Fruit fly (Drosophila melanogaster) whole organism, wandering third instar larva: Measurements from ENCODE around the gene Dhc16F.

Experiments
- Abd-B ChIP-seq: fragments of >200 bp; optimal IDR thresholded peaks from 2 replicates; lab custom pipeline; 2017; ENCODE audit warnings: missing biosample characterization, missing genetic modification characterization
- CG32264 ChIP-seq: fragments of 200-800 bp; sonication (Bioruptor generic); optimal IDR thresholded peaks from 2 replicates; lab custom pipeline; 2016; ENCODE audit warnings: missing biosample characterization, missing genetic modification characterization
- CG9705 ChIP-seq: fragments of 200-800 bp; sonication (Bioruptor generic); optimal IDR thresholded peaks from 2 replicates; lab custom pipeline; 2018; ENCODE audit warnings: missing biosample characterization, mild to moderate bottlenecking, missing genetic modification characterization
- CrebA ChIP-seq: fragments of 200-800 bp; sonication (Bioruptor generic); optimal IDR thresholded peaks from 2 replicates; lab custom pipeline; 2016; ENCODE audit warnings: missing biosample characterization, mild to moderate bottlenecking, missing genetic modification characterization, borderline replicate concordance
- Dfd ChIP-seq: fragments of >200 bp; optimal IDR thresholded peaks from 2 replicates; lab custom pipeline; 2017; ENCODE audit warnings: missing biosample characterization, missing genetic modification characterization
- Dif ChIP-seq: fragments of 200-275, 200-300 bp; sonication (Bioruptor generic); optimal IDR thresholded peaks from 2 replicates; lab custom pipeline; 2018; ENCODE audit warnings: missing biosample characterization, missing genetic modification characterization; ENCODE audit not compliant: partially characterized antibody
- GATAd ChIP-seq: sonication (Bioruptor generic); optimal IDR thresholded peaks from 2 replicates; lab custom pipeline; 2016; ENCODE audit warnings: missing biosample characterization, missing genetic modification characterization
- HLH106 ChIP-seq: fragments of 200-800 bp; optimal IDR thresholded peaks from 3 replicates; lab custom pipeline; 2019; ENCODE audit warnings: missing biosample characterization, mild to moderate bottlenecking, missing genetic modification characterization, moderate library complexity
- Hnf4 ChIP-seq: fragments of 200-800 bp; sonication (Bioruptor generic); optimal IDR thresholded peaks from 2 replicates; lab custom pipeline; 2016; ENCODE audit warnings: missing biosample characterization, mild to moderate bottlenecking, missing genetic modification characterization
- Hr78 ChIP-seq: fragments of >200 bp; optimal IDR thresholded peaks from 2 replicates; lab custom pipeline; 2017; ENCODE audit warnings: missing biosample characterization, missing genetic modification characterization
- Hr83 ChIP-seq: fragments of 200-300 bp; sonication (Bioruptor generic); optimal IDR thresholded peaks from 2 replicates; lab custom pipeline; 2016; ENCODE audit warnings: missing biosample characterization, mild to moderate bottlenecking, missing genetic modification characterization, moderate library complexity; ENCODE audit not compliant: poor library complexity, severe bottlenecking
- Jra ChIP-seq: sonication (Bioruptor generic); optimal IDR thresholded peaks from 2 replicates; lab custom pipeline; 2016; ENCODE audit warnings: missing biosample characterization, missing genetic modification characterization
- Mio ChIP-seq: sonication (Bioruptor generic); optimal IDR thresholded peaks from 2 replicates; lab custom pipeline; 2016; ENCODE audit warnings: missing biosample characterization, missing genetic modification characterization
- Myc ChIP-seq: fragments of >200 bp; optimal IDR thresholded peaks from 2 replicates; lab custom pipeline; 2017
- N ChIP-seq: fragments of >200 bp; optimal IDR thresholded peaks from 2 replicates; lab custom pipeline; 2018; ENCODE audit warnings: missing biosample characterization, missing external identifiers, missing genetic modification characterization
- OdsH ChIP-seq: fragments of 200-800 bp; sonication (Bioruptor generic); optimal IDR thresholded peaks from 2 replicates; lab custom pipeline; 2016; ENCODE audit warnings: missing biosample characterization, mild to moderate bottlenecking, missing genetic modification characterization
- Sp1 ChIP-seq: fragments of 200-800 bp; sonication (Bioruptor generic); optimal IDR thresholded peaks from 3 replicates; lab custom pipeline; 2019; ENCODE audit warnings: missing biosample characterization, mild to moderate bottlenecking, missing genetic modification characterization, moderate library complexity
- br ChIP-seq: fragments of 200-800 bp; sonication (Bioruptor generic); optimal IDR thresholded peaks from 2 replicates; lab custom pipeline; 2016; ENCODE audit warnings: missing biosample characterization, missing genetic modification characterization
- brk ChIP-seq: fragments of 200-800 bp; sonication (Bioruptor generic); optimal IDR thresholded peaks from 2 replicates; lab custom pipeline; 2016; ENCODE audit warnings: missing biosample characterization, mild to moderate bottlenecking, missing genetic modification characterization
- dl ChIP-seq, 2 experiments: fragments of 175-275, 200-275 bp in 1 of 2; fragments of 200-275 bp in 1 of 2; sonication (Bioruptor generic); optimal IDR thresholded peaks; lab custom pipeline; 2018; ENCODE audit warnings: mild to moderate bottlenecking in 2 of 2, missing biosample characterization in 2 of 2, missing genetic modification characterization in 2 of 2, moderate library complexity in 2 of 2; ENCODE audit not compliant: partially characterized antibody in 2 of 2, insufficient read depth in 1 of 2
- dmrt93B ChIP-seq: fragments of 200-800 bp; sonication (Bioruptor generic); optimal IDR thresholded peaks from 2 replicates; lab custom pipeline; 2018; ENCODE audit warnings: missing biosample characterization, mild to moderate bottlenecking, missing genetic modification characterization
- dsf ChIP-seq: sonication (Bioruptor generic); optimal IDR thresholded peaks from 2 replicates; lab custom pipeline; 2016; ENCODE audit warnings: missing biosample characterization, missing genetic modification characterization, borderline replicate concordance
- ey ChIP-seq: fragments of 200-800 bp; sonication (Bioruptor generic); optimal IDR thresholded peaks from 2 replicates; lab custom pipeline; 2016; ENCODE audit warnings: missing biosample characterization, missing genetic modification characterization
- foxo ChIP-seq, 2 experiments: fragments of 200-800 bp; sonication (Bioruptor generic); optimal IDR thresholded peaks; 2 replicates in 1 of 2; 3 replicates in 1 of 2; lab custom pipeline; 2016 to 2017; ENCODE audit warnings: missing biosample characterization in 2 of 2, missing genetic modification characterization in 2 of 2
- fru ChIP-seq: fragments of 200-800 bp; sonication (Bioruptor generic); optimal IDR thresholded peaks from 3 replicates; lab custom pipeline; 2016; ENCODE audit warnings: missing biosample characterization, mild to moderate bottlenecking, missing genetic modification characterization
- h ChIP-seq: fragments of 200-800 bp; sonication (Bioruptor generic); optimal IDR thresholded peaks from 3 replicates; lab custom pipeline; 2016; ENCODE audit warnings: missing biosample characterization, mild to moderate bottlenecking, missing genetic modification characterization
- jim ChIP-seq: fragments of 175-275, 200-325 bp; sonication (Bioruptor generic); optimal IDR thresholded peaks from 2 replicates; lab custom pipeline; 2016; ENCODE audit warnings: missing biosample characterization, mild to moderate bottlenecking, missing genetic modification characterization
- psq ChIP-seq: fragments of 200-800 bp; sonication (Bioruptor generic); optimal IDR thresholded peaks from 3 replicates; lab custom pipeline; 2017; ENCODE audit warnings: missing biosample characterization, mild to moderate bottlenecking, missing genetic modification characterization, moderate library complexity
- sage ChIP-seq: fragments of 200-800 bp; sonication (Bioruptor generic); optimal IDR thresholded peaks from 2 replicates; lab custom pipeline; 2016; ENCODE audit warnings: missing biosample characterization, mild to moderate bottlenecking, missing genetic modification characterization
- sv ChIP-seq: fragments of 200-800 bp; sonication (Bioruptor generic); optimal IDR thresholded peaks from 3 replicates; lab custom pipeline; 2016; ENCODE audit warnings: missing biosample characterization, missing genetic modification characterization
- tai ChIP-seq: sonication (Bioruptor generic); optimal IDR thresholded peaks from 2 replicates; lab custom pipeline; 2016; ENCODE audit warnings: missing biosample characterization, missing genetic modification characterization
- usp ChIP-seq: fragments of >200 bp; optimal IDR thresholded peaks from 2 replicates; lab custom pipeline; 2017; ENCODE audit warnings: missing biosample characterization, missing genetic modification characterization
- woc ChIP-seq: sonication (Bioruptor generic); optimal IDR thresholded peaks from 2 replicates; lab custom pipeline; 2016; ENCODE audit warnings: missing biosample characterization, mild to moderate bottlenecking, missing genetic modification characterization

Dhc16F gene

dm6 chrX:18114770-18115169 is 50.5 kb downstream of the Dhc16F start:
- no peak for TF ChIP-seq Hnf4
- no peak for TF ChIP-seq CrebA (GFP tag; lab: Kevin White, UChicago)
- TF ChIP-seq GATAd (GFP tag; lab: Kevin White, UChicago), result no peak
- no peak for TF ChIP-seq foxo (GFP tag; optimal IDR thresholded peaks at IDR 0.05; lab: Kevin White, UChicago)
- TF ChIP-seq Mio (GFP tag; lab: Kevin White, UChicago), result no peak
- TF ChIP-seq jim (GFP tag; lab: Kevin White, UChicago), result no peak
- no peak for TF ChIP-seq brk (GFP tag; lab: Kevin White, UChicago)
- no peak for TF ChIP-seq Abd-B (GFP tag; lab: Kevin White, UChicago)
- no peak for TF ChIP-seq woc (GFP tag; lab: Kevin White, UChicago)
- TF ChIP-seq br (GFP tag; lab: Kevin White, UChicago), result no peak
- no peak for TF ChIP-seq Hr78 (GFP tag; lab: Kevin White, UChicago)
- no peak for TF ChIP-seq Jra (GFP tag; lab: Kevin White, UChicago)
- TF ChIP-seq HLH106 (tag; lab: Kevin White, UChicago), result no peak
- TF ChIP-seq Sp1 (GFP tag; lab: Kevin White, UChicago), result no peak
- no peak for TF ChIP-seq psq
- no peak for TF ChIP-seq sage (GFP tag; lab: Kevin White, UChicago)
- no peak for TF ChIP-seq Dfd
- no peak for TF ChIP-seq sv
- TF ChIP-seq ey (GFP tag; lab: Kevin White, UChicago), result no peak
- TF ChIP-seq Dif (GFP tag; lab: Kevin White, UChicago), result no peak

dm6 chrX:18116811-18117383 is 52.6 kb downstream of the Dhc16F start, which contains the start of gene wupA:
wupA (minus strand) TSS chrX:18116922.
- TF ChIP-seq usp (GFP tag; lab: Kevin White, UChicago) (no peak), dmrt93B (GFP tag; lab: Kevin White, UChicago) (no peak), Hr83 (GFP tag; lab: Kevin White, UChicago) (no peak), Dfd (no peak), CG32264 (GFP tag; lab: Kevin White, UChicago) (no peak), Jra (GFP tag; lab: Kevin White, UChicago) (no peak), N (GFP tag; lab: Kevin White, UChicago) (no peak), CrebA (GFP tag; lab: Kevin White, UChicago) (no peak), br (GFP tag; lab: Kevin White, UChicago) (no peak), tai (GFP tag; lab: Kevin White, UChicago) (no peak), fru (GFP tag; lab: Kevin White, UChicago) (no peak), Mio (GFP tag; lab: Kevin White, UChicago) (no peak), Myc (lab: Kevin White, UChicago) (no peak), HLH106 (tag; lab: Kevin White, UChicago) (no peak), foxo (GFP tag; optimal IDR thresholded peaks at IDR 0.05; lab: Kevin White, UChicago) (no peak), dsf (GFP tag; lab: Kevin White, UChicago) (no peak), woc (GFP tag; lab: Kevin White, UChicago) (no peak), psq (no peak), sv (no peak)

- TF ChIP-seq CG9705 (no peak), OdsH (GFP tag; lab: Kevin White, UChicago) (no peak), HLH106 (tag; lab: Kevin White, UChicago) (no peak), dl (GFP tag; optimal IDR thresholded peaks at IDR 0.05; lab: Kevin White, UChicago; ENCODE audit: insufficient read depth in 1 of 2, partially characterized antibody in 2 of 2) (no peak), sv (no peak), Hr83 (GFP tag; lab: Kevin White, UChicago) (no peak), Abd-B (GFP tag; lab: Kevin White, UChicago) (no peak), Mio (GFP tag; lab: Kevin White, UChicago) (no peak), foxo (GFP tag; optimal IDR thresholded peaks at IDR 0.05; lab: Kevin White, UChicago) (no peak), h (GFP tag; lab: Kevin White, UChicago) (no peak), Dfd (no peak), Myc (lab: Kevin White, UChicago) (no peak), fru (GFP tag; lab: Kevin White, UChicago) (no peak), woc (GFP tag; lab: Kevin White, UChicago) (no peak)
These were observed 54.2 kb downstream of the Dhc16F start for dm6 chrX:18118519-18118918.
